Worm (Caenorhabditis elegans): ENCODE results near the gene gei-3.

Gene gei-3

DNA sequence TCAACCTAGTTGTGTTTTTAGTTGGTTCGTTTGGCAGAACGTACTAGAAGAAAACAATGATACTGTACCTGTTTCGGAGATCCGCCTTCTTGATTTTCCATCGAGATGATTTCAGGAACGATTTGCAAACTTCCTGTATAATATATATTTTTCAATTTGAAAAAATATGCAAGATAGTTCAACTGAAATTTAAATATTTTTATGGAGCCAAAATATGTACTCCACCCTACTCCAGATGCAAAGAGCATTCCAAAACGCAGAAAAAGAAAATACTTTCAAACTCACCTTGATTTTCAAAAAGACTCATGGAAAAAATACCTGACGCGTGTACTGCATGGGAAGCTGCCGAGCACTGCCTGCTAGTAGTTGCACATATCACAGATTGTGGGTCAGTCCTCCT, at the start of gene gei-3:
TSS of gene gei-3 (minus strand) at position 101 of the 400 bp plus-strand sequence.
- TF ChIP-seq ceh-90 (tag; optimal IDR thresholded peaks at IDR 0.05) (no peak), hlh-4 (tag; optimal IDR thresholded peaks at IDR 0.05) (no peak), mef-2 (tag; optimal IDR thresholded peaks at IDR 0.05) (no peak), ceh-63 (GFP tag; optimal IDR thresholded peaks at IDR 0.05) (no peak), fos-1 (tag; optimal IDR thresholded peaks at IDR 0.05) (no peak), sup-37 (GFP tag; optimal IDR thresholded peaks at IDR 0.05) (no peak), lin-14 (GFP tag; optimal IDR thresholded peaks at IDR 0.05) (no peak), zip-4 (GFP tag; optimal IDR thresholded peaks at IDR 0.05) (no peak), efl-1 (optimal IDR thresholded peaks at IDR 0.05) (no peak), efl-1 (GFP tag; optimal IDR thresholded peaks at IDR 0.05 in 1 of 2) (no peak), Y116A8C.19 (tag; optimal IDR thresholded peaks at IDR 0.05; ENCODE audit: borderline replicate concordance) (no peak), snu-23 (GFP tag; optimal IDR thresholded peaks at IDR 0.05) (no peak), aha-1 (tag; optimal IDR thresholded peaks at IDR 0.05) (no peak), nhr-20 (tag; optimal IDR thresholded peaks at IDR 0.05) (no peak), egl-27 (tag; optimal IDR thresholded peaks at IDR 0.05) (no peak), nhr-237 (tag; optimal IDR thresholded peaks at IDR 0.05) (no peak), nhr-12 (tag; optimal IDR thresholded peaks at IDR 0.05) (no peak)

DNA sequence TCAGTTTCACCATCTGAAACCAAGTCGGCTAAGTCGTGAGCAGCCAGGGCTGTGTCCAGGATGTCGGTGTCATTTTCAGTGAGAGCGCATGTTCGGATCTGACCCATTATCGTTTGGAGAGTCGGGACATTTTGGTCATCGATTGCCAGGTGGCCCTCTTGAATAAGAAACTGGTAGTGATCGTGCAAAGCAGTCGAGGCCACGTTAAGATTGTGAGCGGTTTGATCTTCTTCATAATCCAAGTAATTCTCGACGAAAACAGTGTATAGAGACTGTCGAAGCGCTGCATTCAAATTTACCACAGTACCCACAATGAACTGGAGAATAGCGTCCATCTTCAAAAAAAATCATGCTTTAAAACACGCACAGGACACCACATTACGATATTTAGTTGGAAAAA, 49.1 kb upstream of the gei-3 start, which contains the start of gene T14G8.6:
TSS of gene T14G8.6 (minus strand) at position 338 of the 400 bp plus-strand sequence.
- TF ChIP-seq nhr-84 (tag; optimal IDR thresholded peaks at IDR 0.05), result no peak
- no peak for TF ChIP-seq fos-1 (tag; optimal IDR thresholded peaks at IDR 0.05)
- no peak for TF ChIP-seq ceh-8 (GFP tag; optimal IDR thresholded peaks at IDR 0.05)
- no peak for TF ChIP-seq xbp-1 (tag; optimal IDR thresholded peaks at IDR 0.05)
- no peak for TF ChIP-seq efl-3 (GFP tag; optimal IDR thresholded peaks at IDR 0.05)
- no peak for TF ChIP-seq vab-15 (tag; optimal IDR thresholded peaks at IDR 0.05)
- no peak for TF ChIP-seq C04F5.9 (tag; optimal IDR thresholded peaks at IDR 0.05)
- no peak for TF ChIP-seq jun-1 (tag; optimal IDR thresholded peaks at IDR 0.05)
- TF ChIP-seq aha-1 (tag; optimal IDR thresholded peaks at IDR 0.05), result no peak
- TF ChIP-seq dsc-1 (tag; optimal IDR thresholded peaks at IDR 0.05), result no peak
- TF ChIP-seq elt-3 (tag; optimal IDR thresholded peaks at IDR 0.05), result no peak
- no peak for TF ChIP-seq hlh-17 (GFP tag; optimal IDR thresholded peaks at IDR 0.05; ENCODE audit: borderline replicate concordance)
- no peak for TF ChIP-seq unc-86 (tag; optimal IDR thresholded peaks at IDR 0.05)
- TF ChIP-seq nhr-11 (tag; optimal IDR thresholded peaks at IDR 0.05), result no peak
- no peak for TF ChIP-seq sup-37 (GFP tag; optimal IDR thresholded peaks at IDR 0.05)
- TF ChIP-seq aly-2 (tag; optimal IDR thresholded peaks at IDR 0.05), result no peak
- TF ChIP-seq C34B4.2 (tag; optimal IDR thresholded peaks at IDR 0.05), result no peak

DNA sequence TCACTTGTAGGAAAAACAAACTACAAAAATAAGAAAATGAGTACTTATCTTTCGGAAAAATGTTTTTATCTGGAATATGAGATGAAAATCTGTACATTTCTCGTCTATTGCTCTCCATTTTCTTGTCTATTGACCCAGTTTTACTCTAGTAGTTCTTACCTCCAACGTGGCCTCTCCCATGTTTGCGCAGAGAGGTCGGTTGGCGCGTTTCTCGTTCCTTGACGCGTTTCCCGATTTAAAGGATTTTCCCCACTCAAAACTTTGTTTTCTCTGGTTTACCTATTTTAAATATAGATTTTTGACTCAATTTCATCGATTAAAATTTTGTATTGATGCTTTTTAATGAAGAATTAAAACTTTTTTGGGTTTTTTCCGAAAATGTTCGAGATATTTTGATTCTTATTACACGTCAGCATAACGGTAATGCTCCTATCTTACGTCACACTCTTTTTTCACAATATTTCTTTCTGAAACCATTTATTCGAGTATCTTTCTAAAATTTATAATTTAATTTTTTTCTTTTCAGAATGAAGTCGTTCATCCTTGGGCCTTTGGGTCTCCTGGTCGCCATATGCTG, 47.4 kb upstream of the gei-3 start, which contains the start of gene T14G8.3:
TSS of gene T14G8.3 (plus strand) at position 527 of the 577 bp plus-strand sequence.
- TF ChIP-seq blmp-1 (tag; optimal IDR thresholded peaks at IDR 0.05), result peak; percentile 66
- no peak for TF ChIP-seq sup-37 (GFP tag; optimal IDR thresholded peaks at IDR 0.05)
- TF ChIP-seq aly-2 (tag; optimal IDR thresholded peaks at IDR 0.05), result peak; percentile 17
- no peak for TF ChIP-seq nhr-12 (tag; optimal IDR thresholded peaks at IDR 0.05)
- TF ChIP-seq nhr-20 (tag; optimal IDR thresholded peaks at IDR 0.05), result peak; percentile 75
- no peak for TF ChIP-seq vab-15 (tag; optimal IDR thresholded peaks at IDR 0.05)
- TF ChIP-seq nhr-77 (tag; optimal IDR thresholded peaks at IDR 0.05), result peak; percentile 34
- no peak for TF ChIP-seq ceh-8 (GFP tag; optimal IDR thresholded peaks at IDR 0.05)
- peak; percentile 75 for TF ChIP-seq lin-14 (GFP tag; optimal IDR thresholded peaks at IDR 0.05)
- TF ChIP-seq mep-1 (tag; optimal IDR thresholded peaks at IDR 0.05), result peak; percentile 83
- TF ChIP-seq nhr-237 (tag; optimal IDR thresholded peaks at IDR 0.05), result no peak
- peak in 2 of 3 experiments; percentile 36 to 57 for TF ChIP-seq dpl-1 (GFP tag; optimal IDR thresholded peaks at IDR 0.05)
- peak; percentile 29 to 51 for TF ChIP-seq efl-1 (optimal IDR thresholded peaks at IDR 0.05)
- peak; percentile 5 to 91 for TF ChIP-seq efl-1 (GFP tag; optimal IDR thresholded peaks at IDR 0.05 in 1 of 2)
- TF ChIP-seq nhr-28 (tag; optimal IDR thresholded peaks at IDR 0.05), result no peak
- peak; percentile 3 to 73 for TF ChIP-seq lin-35 (GFP tag; optimal IDR thresholded peaks at IDR 0.05)
- no peak for TF ChIP-seq ets-5 (GFP tag; IDR thresholded peaks at IDR 0.05)
- TF ChIP-seq isw-1 (GFP tag; IDR thresholded peaks at IDR 0.05), result no peak
- TF ChIP-seq fos-1 (tag; optimal IDR thresholded peaks at IDR 0.05), result no peak
- TF ChIP-seq hpl-2 (GFP tag; optimal IDR thresholded peaks at IDR 0.05), result no peak
- TF ChIP-seq ztf-4 (tag; optimal IDR thresholded peaks at IDR 0.05), result no peak
- no peak for TF ChIP-seq pax-3 (tag; optimal IDR thresholded peaks at IDR 0.05)
- TF ChIP-seq ceh-82 (tag; optimal IDR thresholded peaks at IDR 0.05), result peak; percentile 29 to 53 (median 50)
- TF ChIP-seq nhr-19 (GFP tag; conservative IDR thresholded peaks at IDR 0.05), result peak; percentile 48
- no peak for TF ChIP-seq mef-2 (tag; optimal IDR thresholded peaks at IDR 0.05)
- TF ChIP-seq zip-4 (GFP tag; optimal IDR thresholded peaks at IDR 0.05), result no peak
- peak; percentile 38 for TF ChIP-seq snpc-4 (tag; optimal IDR thresholded peaks at IDR 0.05)
- no peak for TF ChIP-seq ceh-90 (tag; optimal IDR thresholded peaks at IDR 0.05)
- no peak for TF ChIP-seq nhr-11 (tag; optimal IDR thresholded peaks at IDR 0.05)
- peak; percentile 81 for TF ChIP-seq nhr-85 (tag)
- peak; percentile 53 for TF ChIP-seq rnt-1 (tag; optimal IDR thresholded peaks at IDR 0.05)
- TF ChIP-seq unc-86 (tag; optimal IDR thresholded peaks at IDR 0.05), result peak; percentile 25
- peak; percentile 99 for TF ChIP-seq xbp-1 (tag; optimal IDR thresholded peaks at IDR 0.05)
